Fruit fly (Drosophila melanogaster) whole organism, embryonic: ENCODE measurements around the gene Cka.

Source experiments
- CG10209 ChIP-seq: fragments of 200-800 bp; sonication (Bioruptor generic); optimal IDR thresholded peaks from 3 replicates; lab custom pipeline; 2017; ENCODE audit warnings: missing biosample characterization, mild to moderate bottlenecking, missing genetic modification characterization, missing genetic modification reagents
- CG10979 ChIP-seq: fragments of 200-800 bp; sonication (Bioruptor generic); optimal IDR thresholded peaks from 2 replicates; lab custom pipeline; 2018; ENCODE audit warnings: missing biosample characterization, mild to moderate bottlenecking, missing genetic modification characterization, moderate library complexity
- CG11696 ChIP-seq: fragments of 200-800 bp; sonication (Bioruptor generic); IDR thresholded peaks from 2 replicates; pipeline ENCODE4 v1.3.6; 2022; ENCODE audit warnings: missing biosample characterization, missing genetic modification characterization
- CG12391 ChIP-seq: fragments of 200-800 bp; sonication (Bioruptor generic); optimal IDR thresholded peaks from 3 replicates; lab custom pipeline; 2018; ENCODE audit warnings: missing biosample characterization, mild to moderate bottlenecking, missing genetic modification characterization, moderate library complexity
- CG13424 ChIP-seq: fragments of 200-800 bp; sonication (Bioruptor generic); optimal IDR thresholded peaks from 2 replicates; lab custom pipeline; 2019; ENCODE audit warnings: missing biosample characterization, mild to moderate bottlenecking, missing genetic modification characterization, moderate library complexity
- CG1602 ChIP-seq: fragments of 200-800 bp; sonication (Bioruptor generic); optimal IDR thresholded peaks from 3 replicates; lab custom pipeline; 2016; ENCODE audit warnings: missing biosample characterization, missing genetic modification characterization
- CG17802 ChIP-seq: fragments of 200-800 bp; sonication (Bioruptor generic); optimal IDR thresholded peaks from 2 replicates; lab custom pipeline; 2018; ENCODE audit warnings: missing biosample characterization, mild to moderate bottlenecking, missing genetic modification characterization, moderate library complexity
- CG17829 ChIP-seq: fragments of 200-800 bp; optimal IDR thresholded peaks from 2 replicates; lab custom pipeline; 2019; ENCODE audit warnings: missing biosample characterization, mild to moderate bottlenecking, missing genetic modification characterization, moderate library complexity
- CG1792 ChIP-seq: fragments of 200-800 bp; sonication (Bioruptor generic); optimal IDR thresholded peaks from 2 replicates; lab custom pipeline; 2016; ENCODE audit warnings: missing biosample characterization, missing genetic modification characterization
- CG2120 ChIP-seq: fragments of 200-800 bp; sonication (Bioruptor generic); optimal IDR thresholded peaks from 3 replicates; lab custom pipeline; 2016; ENCODE audit warnings: missing biosample characterization, missing genetic modification characterization
- CG2199 ChIP-seq: fragments of 200-800 bp; sonication (Bioruptor generic); IDR thresholded peaks from 3 replicates; pipeline ENCODE4 v1.3.6; 2022; ENCODE audit warnings: missing biosample characterization, missing genetic modification characterization
- CG2712 ChIP-seq: fragments of 200-800 bp; optimal IDR thresholded peaks from 3 replicates; lab custom pipeline; 2019; ENCODE audit warnings: missing biosample characterization, mild to moderate bottlenecking, missing genetic modification characterization, moderate library complexity
- CG4282 ChIP-seq: fragments of 200-800 bp; sonication (Bioruptor generic); optimal IDR thresholded peaks from 2 replicates; lab custom pipeline; 2016; ENCODE audit warnings: missing biosample characterization, missing genetic modification characterization
- CG4360 ChIP-seq: fragments of 200-800 bp; sonication (Bioruptor generic); IDR thresholded peaks from 2 replicates; pipeline ENCODE4 v1.3.6; 2022; ENCODE audit warnings: missing biosample characterization, missing genetic modification characterization
- CG4730 ChIP-seq: fragments of 200-800 bp; sonication (Bioruptor generic); IDR thresholded peaks from 2 replicates; pipeline ENCODE4 v1.3.6; 2022; ENCODE audit warnings: missing biosample characterization, missing genetic modification characterization
- CG6791 ChIP-seq: fragments of 200-800 bp; sonication (Bioruptor generic); IDR thresholded peaks from 3 replicates; pipeline ENCODE4 v1.3.6; 2022; ENCODE audit warnings: missing biosample characterization, missing genetic modification characterization; ENCODE audit not compliant: partially characterized antibody
- CG7271 ChIP-seq: fragments of 200-800 bp; sonication (Bioruptor generic); optimal IDR thresholded peaks from 2 replicates; lab custom pipeline; 2018; ENCODE audit warnings: missing biosample characterization, mild to moderate bottlenecking, missing genetic modification characterization, moderate library complexity
- CG7556 ChIP-seq: fragments of 200-800 bp; sonication (Bioruptor generic); optimal IDR thresholded peaks from 2 replicates; lab custom pipeline; 2017; ENCODE audit warnings: missing biosample characterization, mild to moderate bottlenecking, missing genetic modification characterization
- CG7745 ChIP-seq: fragments of 200-800 bp; sonication (Bioruptor generic); optimal IDR thresholded peaks from 2 replicates; lab custom pipeline; 2018; ENCODE audit warnings: missing biosample characterization, mild to moderate bottlenecking, missing genetic modification characterization, moderate library complexity
- CG7786 ChIP-seq: fragments of 200-800 bp; sonication (Bioruptor generic); optimal IDR thresholded peaks from 2 replicates; lab custom pipeline; 2016; ENCODE audit warnings: missing biosample characterization, missing genetic modification characterization
- CG8089 ChIP-seq: fragments of 200-800 bp; sonication (Bioruptor generic); optimal IDR thresholded peaks from 3 replicates; lab custom pipeline; 2016; ENCODE audit warnings: missing biosample characterization, missing genetic modification characterization
- CG8359 ChIP-seq: fragments of 200-800 bp; sonication (Bioruptor generic); optimal IDR thresholded peaks from 2 replicates; lab custom pipeline; 2017; ENCODE audit warnings: missing biosample characterization, mild to moderate bottlenecking, missing genetic modification characterization, borderline replicate concordance
- CrebB ChIP-seq: fragments of 200-800 bp; sonication (Bioruptor generic); optimal IDR thresholded peaks from 3 replicates; lab custom pipeline; 2018; ENCODE audit warnings: missing biosample characterization, mild to moderate bottlenecking, missing genetic modification characterization
- Fer2 ChIP-seq: fragments of 200-800 bp; sonication (Bioruptor generic); optimal IDR thresholded peaks from 2 replicates; lab custom pipeline; 2018; ENCODE audit warnings: missing biosample characterization, mild to moderate bottlenecking, missing genetic modification characterization, moderate library complexity
- Gsc ChIP-seq: fragments of 200-800 bp; sonication (Bioruptor generic); IDR thresholded peaks from 2 replicates; pipeline ENCODE4 v1.3.6; 2022; ENCODE audit warnings: missing biosample characterization, missing genetic modification characterization
- Hmr ChIP-seq: fragments of 200-800 bp; sonication (Bioruptor generic); optimal IDR thresholded peaks from 3 replicates; lab custom pipeline; 2017; ENCODE audit warnings: mild to moderate bottlenecking, missing biosample characterization, missing genetic modification reagents, missing genetic modification characterization
- Nf-YB ChIP-seq: fragments of 200-800 bp; sonication (Bioruptor generic); optimal IDR thresholded peaks from 3 replicates; lab custom pipeline; 2019; ENCODE audit warnings: missing biosample characterization, mild to moderate bottlenecking, missing genetic modification characterization, moderate library complexity
- Xrp1 ChIP-seq: fragments of 200-800 bp; sonication (Bioruptor generic); IDR thresholded peaks from 2 replicates; pipeline ENCODE4 v1.3.6; 2022; ENCODE audit warnings: missing biosample characterization, missing genetic modification characterization
- ac ChIP-seq: fragments of 200-800 bp; sonication (Bioruptor generic); optimal IDR thresholded peaks from 3 replicates; lab custom pipeline; 2017; ENCODE audit warnings: missing biosample characterization, mild to moderate bottlenecking, missing genetic modification characterization
- bbx ChIP-seq: fragments of 200-800 bp; sonication (Bioruptor generic); IDR thresholded peaks from 2 replicates; pipeline ENCODE4 v1.3.6; 2022; ENCODE audit warnings: missing biosample characterization, missing genetic modification characterization; ENCODE audit not compliant: partially characterized antibody
- cas ChIP-seq: fragments of 200-800 bp; sonication (Bioruptor generic); IDR thresholded peaks from 2 replicates; pipeline ENCODE4 v1.3.6; 2022; ENCODE audit warnings: missing biosample characterization, missing genetic modification characterization
- dati ChIP-seq: fragments of 200-800 bp; sonication (Bioruptor generic); IDR thresholded peaks from 2 replicates; pipeline ENCODE4 v1.3.6; 2022; ENCODE audit warnings: missing biosample characterization, missing genetic modification characterization
- dysf ChIP-seq: fragments of 200-800 bp; sonication (Bioruptor generic); IDR thresholded peaks from 3 replicates; pipeline ENCODE4 v1.3.6; 2022; ENCODE audit warnings: missing biosample characterization, missing genetic modification characterization
- esg ChIP-seq: fragments of 200-800 bp; sonication (Bioruptor generic); conservative IDR thresholded peaks from 2 replicates; pipeline ENCODE4 v1.3.6; 2022; ENCODE audit warnings: missing biosample characterization, missing genetic modification characterization
- ewg ChIP-seq: fragments of 200-800 bp; sonication (Bioruptor generic); optimal IDR thresholded peaks from 3 replicates; lab custom pipeline; 2017; ENCODE audit warnings: mild to moderate bottlenecking, missing biosample characterization, missing genetic modification reagents, missing genetic modification characterization
- h ChIP-seq: fragments of >200 bp; optimal IDR thresholded peaks from 2 replicates; lab custom pipeline; 2017
- her ChIP-seq: fragments of 200-800 bp; sonication (Bioruptor generic); optimal IDR thresholded peaks from 2 replicates; lab custom pipeline; 2016; ENCODE audit warnings: missing biosample characterization, missing genetic modification characterization
- inv ChIP-seq: fragments of 200-800 bp; sonication (Bioruptor generic); IDR thresholded peaks from 2 replicates; pipeline ENCODE4 v1.3.6; 2022; ENCODE audit warnings: missing biosample characterization, missing genetic modification characterization; ENCODE audit not compliant: partially characterized antibody
- klu ChIP-seq: fragments of 200-800 bp; sonication (Bioruptor generic); IDR thresholded peaks from 2 replicates; pipeline ENCODE4 v1.3.6; 2022; ENCODE audit warnings: missing biosample characterization, missing genetic modification characterization
- mirr ChIP-seq: fragments of 200-800 bp; sonication (Bioruptor generic); optimal IDR thresholded peaks from 3 replicates; lab custom pipeline; 2018; ENCODE audit warnings: missing biosample characterization, mild to moderate bottlenecking, missing genetic modification characterization
- pho ChIP-seq: fragments of 200-800 bp; sonication (Bioruptor generic); optimal IDR thresholded peaks from 2 replicates; lab custom pipeline; 2016; ENCODE audit warnings: missing biosample characterization, missing genetic modification characterization
- pnt ChIP-seq: fragments of 200-800 bp; sonication (Bioruptor generic); optimal IDR thresholded peaks from 3 replicates; lab custom pipeline; 2016; ENCODE audit warnings: missing biosample characterization, missing genetic modification characterization
- pum ChIP-seq: fragments of 200-800 bp; sonication (Bioruptor generic); optimal IDR thresholded peaks from 2 replicates; lab custom pipeline; 2016; ENCODE audit warnings: missing biosample characterization, missing genetic modification characterization
- run ChIP-seq: fragments of 200-800 bp; sonication (Bioruptor generic); optimal IDR thresholded peaks from 3 replicates; lab custom pipeline; 2018; ENCODE audit warnings: missing biosample characterization, mild to moderate bottlenecking, missing genetic modification characterization
- sna ChIP-seq: fragments of 200-800 bp; sonication (Bioruptor generic); IDR thresholded peaks from 2 replicates; pipeline ENCODE4 v1.3.6; 2022; ENCODE audit warnings: missing biosample characterization, missing genetic modification characterization; ENCODE audit not compliant: partially characterized antibody
- so ChIP-seq: fragments of 200-800 bp; sonication (Bioruptor generic); IDR thresholded peaks from 3 replicates; pipeline ENCODE4 v1.3.6; 2022; ENCODE audit warnings: missing biosample characterization, missing genetic modification characterization
- sqz ChIP-seq: fragments of 200-800 bp; sonication (Bioruptor generic); optimal IDR thresholded peaks from 3 replicates; lab custom pipeline; 2018; ENCODE audit warnings: missing biosample characterization, mild to moderate bottlenecking, missing genetic modification characterization
- wek ChIP-seq: fragments of 200-800 bp; sonication (Bioruptor generic); optimal IDR thresholded peaks from 3 replicates; lab custom pipeline; 2018; ENCODE audit warnings: missing biosample characterization, mild to moderate bottlenecking, missing genetic modification characterization, moderate library complexity
- zfh1 ChIP-seq: fragments of 200-800 bp; sonication (Bioruptor generic); IDR thresholded peaks from 3 replicates; pipeline ENCODE4 v1.3.6; 2022; ENCODE audit warnings: missing biosample characterization, missing genetic modification characterization

Gene Cka

DNA sequence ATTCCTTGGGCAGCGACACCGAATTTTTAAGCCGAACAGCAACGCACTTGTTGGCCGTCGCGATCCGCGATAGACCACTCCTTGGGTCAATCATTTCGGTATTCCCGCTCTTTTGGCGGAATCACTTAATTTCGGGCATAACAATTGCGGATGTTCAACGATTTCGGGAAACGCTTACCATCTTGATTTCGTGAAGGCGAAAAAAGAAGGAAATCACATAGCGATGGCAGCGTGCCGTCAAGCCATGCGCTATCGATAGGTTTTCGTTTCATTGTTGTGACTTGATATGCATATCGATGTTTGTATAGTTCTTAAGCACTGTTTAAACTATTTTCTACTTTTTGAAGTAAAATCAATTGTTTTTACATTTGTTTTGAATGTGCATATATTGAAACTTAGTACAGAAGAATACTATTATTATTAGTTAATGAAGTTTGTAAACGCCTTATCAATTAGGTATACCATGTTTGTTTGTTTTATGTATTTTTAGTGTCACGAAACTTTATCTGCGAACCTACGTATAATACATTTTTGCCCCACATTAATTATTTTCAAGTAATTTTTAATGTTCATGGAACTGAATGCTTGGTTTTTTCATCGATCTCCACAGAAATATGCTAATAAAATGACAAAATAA is 12.2 kb downstream of the Cka start, which contains the start of gene RpL36A (continued):
- TF ChIP-seq zfh1 (peak; percentile 73), CG4282 (GFP tag; lab: Kevin White, UChicago) (peak; percentile 60), CG7556 (GFP tag; lab: Kevin White, UChicago) (no peak), CG1792 (GFP tag; lab: Kevin White, UChicago) (no peak), CG12391 (tag; lab: Kevin White, UChicago) (peak; percentile 69), dysf (GFP tag; lab: Robert Waterston, UW) (peak; percentile 64; the same call in 2 of the 3 replicates), CG11696 (0 out of 2 replicates have a peak, but pooled peaks have one; percentile 23), ac (GFP tag; lab: Kevin White, UChicago) (peak; percentile 27), ewg (no peak), Xrp1 (GFP tag; lab: Robert Waterston, UW) (peak; percentile 12; the same call in 1 of the 2 replicates), Hmr (GFP tag; lab: Kevin White, UChicago) (peak; percentile 78), h (lab: Kevin White, UChicago) (no peak), CG13424 (tag; lab: Kevin White, UChicago) (peak; percentile 40), wek (GFP tag; lab: Kevin White, UChicago) (peak; percentile 82), CG4730 (GFP tag; lab: Robert Waterston, UW) (0 out of 2 replicates have a peak, but pooled peaks have one; percentile 15), CG1602 (peak; percentile 29), klu (GFP tag; lab: Robert Waterston, UW) (no peak), sna (GFP tag; lab: Robert Waterston, UW) (0 out of 2 replicates have a peak, but pooled peaks have one; percentile 22), dati (GFP tag; lab: Robert Waterston, UW) (no peak), so (GFP tag; lab: Robert Waterston, UW) (peak; percentile 76; the same call in 2 of the 3 replicates), pum (GFP tag; lab: Kevin White, UChicago) (no peak), CG7786 (peak; percentile 35), CG7745 (tag; lab: Kevin White, UChicago) (peak; percentile 34), CG17802 (peak; percentile 99), CrebB (tag; lab: Kevin White, UChicago) (peak; percentile 84), CG6791 (GFP tag; lab: Robert Waterston, UW) (peak; percentile 96), CG4360 (GFP tag; lab: Robert Waterston, UW) (no peak), pho (GFP tag; lab: Kevin White, UChicago) (peak; percentile 54), pnt (no peak), CG10209 (GFP tag; lab: Kevin White, UChicago) (peak; percentile 42), CG17829 (peak; percentile 10), esg (GFP tag; lab: Robert Waterston, UW) (no peak), CG2199 (0 out of 3 replicates have a peak, but pooled peaks have one; percentile 63), her (GFP tag; lab: Kevin White, UChicago) (peak; percentile 68), cas (no peak), CG10979 (no peak), bbx (GFP tag; lab: Robert Waterston, UW) (peak; percentile 94), sqz (no peak), CG7271 (no peak), mirr (GFP tag; lab: Kevin White, UChicago) (peak; percentile 79), run (no peak), CG8359 (GFP tag; lab: Kevin White, UChicago) (peak; percentile 53), inv (GFP tag; lab: Robert Waterston, UW) (peak; percentile 86), Gsc (GFP tag; lab: Robert Waterston, UW) (no peak), CG2712 (peak; percentile 57), CG8089 (GFP tag; lab: Kevin White, UChicago) (peak; percentile 44), Fer2 (no peak), CG2120 (GFP tag; lab: Kevin White, UChicago) (peak; percentile 57), Nf-YB (peak; percentile 25)
